Fruit fly (Drosophila melanogaster) whole organism, embryonic: Measurements from ENCODE around the gene CG42591.

Experiments
- Adf1 ChIP-seq: fragments of 200-800 bp; sonication (Bioruptor generic); IDR thresholded peaks from 2 replicates; pipeline ENCODE4 v1.3.6; 2022; ENCODE audit warnings: missing biosample characterization, missing genetic modification characterization
- Atf3 ChIP-seq: fragments of 200-800 bp; sonication (Bioruptor generic); optimal IDR thresholded peaks from 3 replicates; lab custom pipeline; 2016; ENCODE audit warnings: missing biosample characterization, missing genetic modification characterization
- Bteb2 ChIP-seq: fragments of 200-800 bp; sonication (Bioruptor generic); optimal IDR thresholded peaks from 2 replicates; lab custom pipeline; 2016; ENCODE audit warnings: missing biosample characterization, missing genetic modification characterization
- C15 ChIP-seq: fragments of 200-800 bp; sonication (Bioruptor generic); IDR thresholded peaks from 3 replicates; pipeline ENCODE4 v1.3.6; 2022; ENCODE audit warnings: missing biosample characterization, missing genetic modification characterization
- CG10267 ChIP-seq: fragments of 200-800 bp; sonication (Bioruptor generic); optimal IDR thresholded peaks from 2 replicates; lab custom pipeline; 2018; ENCODE audit warnings: missing biosample characterization, mild to moderate bottlenecking, missing genetic modification characterization, moderate library complexity
- CG10431 ChIP-seq: fragments of 200-800 bp; sonication (Bioruptor generic); optimal IDR thresholded peaks from 3 replicates; lab custom pipeline; 2018; ENCODE audit warnings: missing biosample characterization, mild to moderate bottlenecking, missing genetic modification characterization
- CG10565 ChIP-seq: fragments of 200-800 bp; sonication (Bioruptor generic); optimal IDR thresholded peaks from 3 replicates; lab custom pipeline; 2016; ENCODE audit warnings: missing biosample characterization, mild to moderate bottlenecking, missing genetic modification characterization
- CG10959 ChIP-seq: fragments of 200-800 bp; sonication (Bioruptor generic); IDR thresholded peaks from 2 replicates; pipeline ENCODE4 v1.3.6; 2022; ENCODE audit warnings: missing biosample characterization, missing genetic modification characterization
- CG12659 ChIP-seq: fragments of 200-800 bp; sonication (Bioruptor generic); optimal IDR thresholded peaks from 3 replicates; lab custom pipeline; 2017; ENCODE audit warnings: mild to moderate bottlenecking, missing biosample characterization, missing genetic modification reagents, missing genetic modification characterization
- CG14860 ChIP-seq: fragments of 200-800 bp; sonication (Bioruptor generic); IDR thresholded peaks from 3 replicates; pipeline ENCODE4 v1.3.6; 2022; ENCODE audit warnings: missing biosample characterization, missing genetic modification characterization; ENCODE audit not compliant: partially characterized antibody
- CG17328 ChIP-seq: fragments of 200-800 bp; sonication (Bioruptor generic); IDR thresholded peaks from 2 replicates; pipeline ENCODE4 v1.3.6; 2022; ENCODE audit warnings: missing biosample characterization, missing genetic modification characterization
- CG30403 ChIP-seq: fragments of 200-800 bp; sonication (Bioruptor generic); optimal IDR thresholded peaks from 3 replicates; lab custom pipeline; 2016; ENCODE audit warnings: missing biosample characterization, missing genetic modification characterization
- CG33213 ChIP-seq: fragments of 200-800 bp; sonication (Bioruptor generic); optimal IDR thresholded peaks from 3 replicates; lab custom pipeline; 2016; ENCODE audit warnings: missing biosample characterization, missing genetic modification characterization
- CG34422 ChIP-seq: fragments of 200-800 bp; sonication (Bioruptor generic); IDR thresholded peaks from 3 replicates; pipeline ENCODE4 v1.3.6; 2022; ENCODE audit warnings: missing biosample characterization, missing genetic modification characterization
- CG4360 ChIP-seq: fragments of 200-800 bp; sonication (Bioruptor generic); IDR thresholded peaks from 2 replicates; pipeline ENCODE4 v1.3.6; 2022; ENCODE audit warnings: missing biosample characterization, missing genetic modification characterization
- CG4707 ChIP-seq: fragments of 200-800 bp; sonication (Bioruptor generic); optimal IDR thresholded peaks from 2 replicates; lab custom pipeline; 2018; ENCODE audit warnings: missing biosample characterization, mild to moderate bottlenecking, missing genetic modification characterization, moderate library complexity
- CG6765 ChIP-seq: fragments of 200-800 bp; sonication (Bioruptor generic); optimal IDR thresholded peaks from 3 replicates; lab custom pipeline; 2017; ENCODE audit warnings: missing biosample characterization, mild to moderate bottlenecking, missing genetic modification characterization
- CG7357 ChIP-seq: fragments of 200-800 bp; sonication (Bioruptor generic); IDR thresholded peaks from 3 replicates; pipeline ENCODE4 v1.3.6; 2022; ENCODE audit warnings: missing biosample characterization, missing genetic modification characterization
- CG7372 ChIP-seq: fragments of 200-800 bp; sonication (Bioruptor generic); IDR thresholded peaks from 2 replicates; pipeline ENCODE4 v1.3.6; 2022; ENCODE audit warnings: missing biosample characterization, missing genetic modification characterization
- CG9215 ChIP-seq: fragments of 200-800 bp; sonication (Bioruptor generic); IDR thresholded peaks from 2 replicates; pipeline ENCODE4 v1.3.6; 2022; ENCODE audit warnings: missing biosample characterization, missing genetic modification characterization
- CG9932 ChIP-seq: fragments of 200-800 bp; sonication (Bioruptor generic); IDR thresholded peaks from 2 replicates; pipeline ENCODE4 v1.3.6; 2022; ENCODE audit warnings: missing biosample characterization, missing genetic modification characterization
- Chrac-16 ChIP-seq: fragments of 200-800 bp; sonication (Bioruptor generic); optimal IDR thresholded peaks from 3 replicates; lab custom pipeline; 2016; ENCODE audit warnings: missing biosample characterization, missing genetic modification characterization
- Dp ChIP-seq: fragments of 200-800 bp; sonication (Bioruptor generic); optimal IDR thresholded peaks from 2 replicates; lab custom pipeline; 2018; ENCODE audit warnings: missing biosample characterization, mild to moderate bottlenecking, missing genetic modification characterization, moderate library complexity
- Fer2 ChIP-seq: fragments of 200-800 bp; sonication (Bioruptor generic); optimal IDR thresholded peaks from 2 replicates; lab custom pipeline; 2018; ENCODE audit warnings: missing biosample characterization, mild to moderate bottlenecking, missing genetic modification characterization, moderate library complexity
- Gsc ChIP-seq: fragments of 200-800 bp; sonication (Bioruptor generic); IDR thresholded peaks from 2 replicates; pipeline ENCODE4 v1.3.6; 2022; ENCODE audit warnings: missing biosample characterization, missing genetic modification characterization
- Gug ChIP-seq: fragments of 200-800 bp; sonication (Bioruptor generic); IDR thresholded peaks from 4 replicates; pipeline ENCODE4 v1.3.6; 2022; ENCODE audit warnings: missing biosample characterization, missing genetic modification characterization
- HmgD ChIP-seq: fragments of 200-800 bp; sonication (Bioruptor generic); optimal IDR thresholded peaks from 3 replicates; lab custom pipeline; 2016; ENCODE audit warnings: missing biosample characterization, missing genetic modification characterization
- Hmr ChIP-seq: fragments of 200-800 bp; sonication (Bioruptor generic); optimal IDR thresholded peaks from 3 replicates; lab custom pipeline; 2017; ENCODE audit warnings: mild to moderate bottlenecking, missing biosample characterization, missing genetic modification reagents, missing genetic modification characterization
- Mes4 ChIP-seq: fragments of 200-800 bp; sonication (Bioruptor generic); optimal IDR thresholded peaks from 2 replicates; lab custom pipeline; 2016; ENCODE audit warnings: missing biosample characterization, missing genetic modification characterization
- Rfx ChIP-seq: fragments of 200-800 bp; sonication (Bioruptor generic); IDR thresholded peaks from 2 replicates; pipeline ENCODE4 v1.3.6; 2022; ENCODE audit warnings: missing biosample characterization, missing genetic modification characterization
- Six4 ChIP-seq: fragments of 200-800 bp; sonication (Bioruptor generic); optimal IDR thresholded peaks from 2 replicates; lab custom pipeline; 2016; ENCODE audit warnings: missing biosample characterization, missing genetic modification characterization
- Stat92E ChIP-seq, 3 experiments: fragments of >200 bp in 2 of 3; fragments of 200-800 bp in 1 of 3; sonication (Bioruptor generic) in 1 of 3; optimal IDR thresholded peaks; 2 replicates each; lab custom pipeline; 2017 to 2019; ENCODE audit warnings: missing biosample characterization in 3 of 3, missing genetic modification characterization in 3 of 3, mild to moderate bottlenecking in 1 of 3, moderate library complexity in 1 of 3
- Vsx1 ChIP-seq: fragments of 200-800 bp; sonication (Bioruptor generic); optimal IDR thresholded peaks from 2 replicates; lab custom pipeline; 2017; ENCODE audit warnings: missing biosample characterization, mild to moderate bottlenecking, missing genetic modification characterization, missing genetic modification reagents
- bcd ChIP-seq: fragments of 200-800 bp; sonication (Bioruptor generic); optimal IDR thresholded peaks from 2 replicates; lab custom pipeline; 2017; ENCODE audit warnings: missing biosample characterization, mild to moderate bottlenecking, missing genetic modification characterization
- da ChIP-seq: fragments of 200-800 bp; sonication (Bioruptor generic); optimal IDR thresholded peaks from 2 replicates; lab custom pipeline; 2016; ENCODE audit warnings: missing biosample characterization, missing genetic modification characterization
- dan ChIP-seq: fragments of 200-800 bp; sonication (Bioruptor generic); IDR thresholded peaks from 2 replicates; pipeline ENCODE4 v1.3.6; 2022; ENCODE audit warnings: missing biosample characterization, missing genetic modification characterization
- disco-r ChIP-seq: fragments of 200-800 bp; sonication (Bioruptor generic); optimal IDR thresholded peaks from 2 replicates; lab custom pipeline; 2016; ENCODE audit warnings: missing biosample characterization, missing genetic modification characterization
- ems ChIP-seq: fragments of 200-800 bp; sonication (Bioruptor generic); optimal IDR thresholded peaks from 3 replicates; lab custom pipeline; 2016; ENCODE audit warnings: missing biosample characterization, missing genetic modification characterization
- en ChIP-seq: fragments of 200-800 bp; sonication (Bioruptor generic); optimal IDR thresholded peaks from 2 replicates; lab custom pipeline; 2016; ENCODE audit warnings: missing biosample characterization, missing genetic modification characterization
- grau ChIP-seq: fragments of 200-800 bp; optimal IDR thresholded peaks from 3 replicates; lab custom pipeline; 2019; ENCODE audit warnings: missing biosample characterization, mild to moderate bottlenecking, missing genetic modification characterization, moderate library complexity
- insv ChIP-seq, 2 experiments: fragments of 200-800 bp; sonication (Bioruptor generic); optimal IDR thresholded peaks; 3 replicates each; lab custom pipeline; 2016 to 2018; ENCODE audit warnings: missing biosample characterization in 2 of 2, missing genetic modification characterization in 2 of 2
- lab ChIP-seq: fragments of 200-800 bp; sonication (Bioruptor generic); optimal IDR thresholded peaks from 3 replicates; lab custom pipeline; 2017; ENCODE audit warnings: missing biosample characterization, missing genetic modification characterization, mild to moderate bottlenecking, moderate library complexity, missing genetic modification reagents
- lola ChIP-seq, 3 experiments: fragments of >200 bp in 2 of 3; fragments of 200-800 bp in 1 of 3; sonication (Bioruptor generic) in 1 of 3; optimal IDR thresholded peaks; 2 replicates each; lab custom pipeline; 2017 to 2019; ENCODE audit warnings: missing biosample characterization in 3 of 3, missing genetic modification characterization in 3 of 3, mild to moderate bottlenecking in 1 of 3, moderate library complexity in 1 of 3
- lov ChIP-seq, 2 experiments: fragments of 200-800 bp in 1 of 2; fragments of >200 bp in 1 of 2; sonication (Bioruptor generic) in 1 of 2; IDR thresholded peaks in 1 of 2; optimal IDR thresholded peaks in 1 of 2; 2 replicates in 1 of 2; 3 replicates in 1 of 2; pipeline versions ENCODE4 v1.3.6 to Lab custom; 2017 to 2022; ENCODE audit warnings: missing biosample characterization in 1 of 2, missing genetic modification characterization in 1 of 2
- psq ChIP-seq: fragments of 200-800 bp; sonication (Bioruptor generic); optimal IDR thresholded peaks from 2 replicates; lab custom pipeline; 2017; ENCODE audit warnings: missing biosample characterization, missing genetic modification characterization
- salm ChIP-seq: fragments of 200-800 bp; sonication (Bioruptor generic); optimal IDR thresholded peaks from 2 replicates; lab custom pipeline; 2018; ENCODE audit warnings: missing biosample characterization, mild to moderate bottlenecking, missing genetic modification characterization
- sens ChIP-seq: fragments of 200-800 bp; sonication (Bioruptor generic); peaks from one replicate; lab custom pipeline; 2016; ENCODE audit warnings: missing biosample characterization, missing genetic modification characterization
- seq ChIP-seq: fragments of 200-800 bp; sonication (Bioruptor generic); IDR thresholded peaks from 2 replicates; pipeline ENCODE4 v1.3.6; 2022; ENCODE audit warnings: missing biosample characterization, missing genetic modification characterization
- slp2 ChIP-seq: fragments of 200-800 bp; sonication (Bioruptor generic); optimal IDR thresholded peaks from 2 replicates; lab custom pipeline; 2016; ENCODE audit warnings: missing biosample characterization, missing genetic modification characterization
- sob ChIP-seq: fragments of 200-800 bp; sonication (Bioruptor generic); IDR thresholded peaks from 2 replicates; pipeline ENCODE4 v1.3.6; 2022; ENCODE audit warnings: missing biosample characterization, missing genetic modification characterization
- stwl ChIP-seq: fragments of 200-800 bp; sonication (Bioruptor generic); optimal IDR thresholded peaks from 3 replicates; lab custom pipeline; 2018; ENCODE audit warnings: missing biosample characterization, mild to moderate bottlenecking, missing genetic modification characterization, moderate library complexity

Gene CG42591

dm6 chr3L:8081822-8082221, 12.1 kb upstream of the CG42591 start (continued):
- TF ChIP-seq dan (GFP tag; lab: Robert Waterston, UW) (no peak), Fer2 (no peak), Atf3 (GFP tag; lab: Kevin White, UChicago) (no peak), seq (GFP tag; lab: Robert Waterston, UW) (peak; percentile 36; the same call in 1 of the 2 replicates), CG7357 (GFP tag; lab: Robert Waterston, UW) (no peak), bcd (GFP tag; lab: Kevin White, UChicago) (no peak), CG10431 (peak; percentile 24), CG12659 (peak; percentile 44), CG14860 (GFP tag; lab: Robert Waterston, UW) (no peak), grau (peak; percentile 32), Mes4 (GFP tag; lab: Kevin White, UChicago) (no peak), CG10565 (no peak), CG6765 (GFP tag; lab: Kevin White, UChicago) (peak; percentile 66), Chrac-16 (no peak), Stat92E (GFP tag; optimal IDR thresholded peaks at IDR 0.05; lab: Kevin White, UChicago) (peak in 1 of 3 experiments; percentile 62), Rfx (GFP tag; lab: Robert Waterston, UW) (peak; percentile 72; the same call in 1 of the 2 replicates), Gsc (GFP tag; lab: Robert Waterston, UW) (no peak), ems (GFP tag; lab: Kevin White, UChicago) (peak; percentile 6), psq (no peak), CG33213 (GFP tag; lab: Kevin White, UChicago) (no peak), lola (GFP tag; optimal IDR thresholded peaks at IDR 0.05; lab: Kevin White, UChicago) (no peak), Dp (GFP tag; lab: Kevin White, UChicago) (peak; percentile 38), CG4707 (GFP tag; lab: Kevin White, UChicago) (peak; percentile 44), HmgD (GFP tag; lab: Kevin White, UChicago) (no peak), CG9215 (GFP tag; lab: Robert Waterston, UW) (peak; percentile 95), CG7372 (GFP tag; lab: Robert Waterston, UW) (no peak), Adf1 (GFP tag; lab: Robert Waterston, UW) (peak; percentile 63; the same call in 1 of the 2 replicates), lov (optimal IDR thresholded peaks at IDR 0.05; lab: Kevin White, UChicago) (no peak), lov (GFP tag; IDR thresholded peaks at IDR 0.05; lab: Robert Waterston, UW) (no peak; the same call in 2 of the 3 replicates), stwl (tag; lab: Kevin White, UChicago) (peak; percentile 74), CG9932 (no peak; the same call in 1 of the 2 replicates), Vsx1 (GFP tag; lab: Kevin White, UChicago) (peak; percentile 6), CG34422 (GFP tag; lab: Robert Waterston, UW) (peak; percentile 48; the same call in 1 of the 3 replicates), lab (GFP tag; lab: Kevin White, UChicago) (peak; percentile 89), salm (peak; percentile 20), sens (GFP tag; lab: Kevin White, UChicago) (peak; percentile 83), insv (GFP tag; optimal IDR thresholded peaks at IDR 0.05; lab: Kevin White, UChicago) (no peak), da (no peak), Gug (GFP tag; lab: Robert Waterston, UW) (no peak), disco-r (GFP tag; lab: Kevin White, UChicago) (no peak), CG10959 (GFP tag; lab: Robert Waterston, UW) (no peak), en (GFP tag; lab: Kevin White, UChicago) (no peak), slp2 (no peak), Bteb2 (no peak), C15 (no peak), Six4 (GFP tag; lab: Kevin White, UChicago) (no peak), Hmr (GFP tag; lab: Kevin White, UChicago) (peak; percentile 69), sob (GFP tag; lab: Robert Waterston, UW) (peak; percentile 66), CG17328 (GFP tag; lab: Robert Waterston, UW) (no peak), CG4360 (GFP tag; lab: Robert Waterston, UW) (no peak), CG10267 (peak; percentile 67), CG30403 (GFP tag; lab: Kevin White, UChicago) (peak; percentile 13)
